Worm (Caenorhabditis elegans): Measurements from ENCODE around the gene pxmp-4.
A peak's percentile ranks its signal among the peaks of the same experiment; 100 is the strongest.

pxmp-4 gene

DNA sequence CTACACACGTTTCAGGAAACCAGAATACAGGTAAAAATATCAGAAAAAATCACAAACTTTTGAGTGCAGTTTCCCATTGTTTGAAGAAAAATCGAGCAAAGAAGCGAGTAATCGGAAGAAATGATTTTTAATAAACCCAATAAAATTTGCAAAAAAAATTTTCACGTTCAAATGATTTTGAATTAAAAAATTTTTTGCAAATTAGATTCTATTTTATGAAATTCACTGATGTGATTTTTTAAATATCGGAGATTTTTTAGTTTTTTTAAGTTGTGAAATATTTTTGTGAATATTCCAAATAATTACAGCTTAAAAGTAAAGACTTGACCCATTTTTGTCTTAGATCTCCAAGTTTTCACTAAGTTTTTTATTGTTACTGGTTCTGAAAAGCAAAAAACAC lies 38.8 kb downstream of the pxmp-4 start, which contains the start of gene pnp-1:
TSS of gene pnp-1 (minus strand) at position 101 of the 400 bp plus-strand sequence.
- TF ChIP-seq jun-1 (tag; optimal IDR thresholded peaks at IDR 0.05) (no peak), skn-1 (tag; optimal IDR thresholded peaks at IDR 0.05) (no peak), elt-3 (tag; optimal IDR thresholded peaks at IDR 0.05) (no peak), egl-27 (tag; optimal IDR thresholded peaks at IDR 0.05) (no peak), hmg-11 (tag; optimal IDR thresholded peaks at IDR 0.05) (no peak), ceh-82 (tag; optimal IDR thresholded peaks at IDR 0.05) (no peak), pqm-1 (tag; optimal IDR thresholded peaks at IDR 0.05) (no peak), pha-4 (tag; optimal IDR thresholded peaks at IDR 0.05) (no peak), nhr-12 (tag; optimal IDR thresholded peaks at IDR 0.05) (no peak), nfya-1 (tag; optimal IDR thresholded peaks at IDR 0.05; ENCODE audit: insufficient read depth) (no peak), lin-15B (tag; optimal IDR thresholded peaks at IDR 0.05) (no peak), sea-2 (GFP tag; optimal IDR thresholded peaks at IDR 0.05) (no peak), aly-2 (tag; optimal IDR thresholded peaks at IDR 0.05) (no peak)

DNA sequence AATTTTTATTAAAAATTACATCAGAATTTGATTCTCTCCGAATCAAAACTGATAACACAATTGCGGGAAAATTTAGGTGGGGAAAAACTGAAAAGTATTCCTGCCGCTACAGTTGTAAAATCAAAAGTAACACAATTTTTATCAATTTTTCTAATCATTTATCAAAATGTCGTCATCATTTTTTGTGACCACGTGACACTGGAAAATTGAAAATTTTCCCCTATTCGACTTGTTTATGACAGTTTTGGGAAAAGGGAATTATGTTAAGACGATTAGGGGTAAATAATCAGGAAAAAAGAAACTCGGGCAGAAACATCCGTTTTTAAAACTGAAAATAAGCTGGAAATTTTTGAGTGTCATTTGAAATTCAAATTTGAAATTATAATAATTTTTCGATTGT lies 40.1 kb downstream of the pxmp-4 start:
- no peak for TF ChIP-seq fos-1 (tag; optimal IDR thresholded peaks at IDR 0.05)
- no peak for TF ChIP-seq zag-1 (tag; optimal IDR thresholded peaks at IDR 0.05)
- no peak for TF ChIP-seq ceh-16 (tag; optimal IDR thresholded peaks at IDR 0.05)
- no peak for TF ChIP-seq nhr-237 (tag; optimal IDR thresholded peaks at IDR 0.05)
- TF ChIP-seq mdl-1 (tag; optimal IDR thresholded peaks at IDR 0.05) = no peak
- TF ChIP-seq pqm-1 (tag; optimal IDR thresholded peaks at IDR 0.05) = peak; percentile 91
- peak; percentile 21 for TF ChIP-seq pha-4 (tag; optimal IDR thresholded peaks at IDR 0.05)
- TF ChIP-seq nhr-23 (tag; optimal IDR thresholded peaks at IDR 0.05) = no peak
- no peak for TF ChIP-seq egl-27 (tag; optimal IDR thresholded peaks at IDR 0.05)
- no peak for TF ChIP-seq nhr-77 (tag; optimal IDR thresholded peaks at IDR 0.05)
- TF ChIP-seq nhr-67 (tag; optimal IDR thresholded peaks at IDR 0.05) = no peak
- no peak for TF ChIP-seq lsy-12 (tag; optimal IDR thresholded peaks at IDR 0.05)
- TF ChIP-seq nhr-76 (tag; optimal IDR thresholded peaks at IDR 0.05) = no peak
- no peak for TF ChIP-seq R02D3.7 (tag; optimal IDR thresholded peaks at IDR 0.05)
- TF ChIP-seq elt-2 (tag; optimal IDR thresholded peaks at IDR 0.05) = peak; percentile 95
- no peak for TF ChIP-seq fkh-2 (tag; optimal IDR thresholded peaks at IDR 0.05)
- peak; percentile 67 for TF ChIP-seq jun-1 (tag; optimal IDR thresholded peaks at IDR 0.05)
- no peak for TF ChIP-seq ceh-82 (tag; optimal IDR thresholded peaks at IDR 0.05)
- peak; percentile 47 for TF ChIP-seq skn-1 (tag; optimal IDR thresholded peaks at IDR 0.05)
- TF ChIP-seq elt-3 (tag; optimal IDR thresholded peaks at IDR 0.05) = no peak

DNA sequence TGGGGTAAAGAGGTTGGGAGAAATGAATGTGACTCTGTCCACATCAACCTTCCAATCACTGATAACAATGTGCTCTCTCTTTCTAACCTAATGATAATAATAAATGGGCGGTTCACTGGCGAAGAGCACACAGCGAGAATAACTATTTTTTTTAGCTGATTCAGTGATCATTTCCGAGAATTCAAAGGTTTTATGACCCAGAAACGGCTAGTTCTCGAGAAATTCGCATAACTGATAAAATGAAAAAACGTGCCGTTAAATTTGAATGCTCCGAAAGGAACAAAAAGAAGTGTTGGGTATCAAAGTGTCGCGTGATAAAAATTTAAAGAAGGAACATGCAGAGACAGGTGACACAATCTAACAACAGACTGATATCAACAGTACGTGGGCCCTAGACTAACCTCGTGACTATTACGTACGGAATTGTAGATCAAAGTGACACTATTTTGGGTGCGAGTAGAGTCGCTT lies 41.2 kb downstream of the pxmp-4 start:
- TF ChIP-seq zag-1 (tag; optimal IDR thresholded peaks at IDR 0.05) (no peak), skn-1 (tag; optimal IDR thresholded peaks at IDR 0.05) (peak; percentile 40), ama-1 (optimal IDR thresholded peaks at IDR 0.05) (no peak), jun-1 (tag; optimal IDR thresholded peaks at IDR 0.05) (peak; percentile 70), fkh-2 (tag; optimal IDR thresholded peaks at IDR 0.05) (no peak), pha-4 (tag; optimal IDR thresholded peaks at IDR 0.05) (peak; percentile 59), ceh-16 (tag; optimal IDR thresholded peaks at IDR 0.05) (no peak), nhr-67 (tag; optimal IDR thresholded peaks at IDR 0.05) (no peak), aly-2 (tag; optimal IDR thresholded peaks at IDR 0.05) (no peak), ZK546.5 (tag; optimal IDR thresholded peaks at IDR 0.05) (no peak), pqm-1 (tag; optimal IDR thresholded peaks at IDR 0.05) (peak; percentile 79), elt-2 (tag; optimal IDR thresholded peaks at IDR 0.05) (peak; percentile 96), snpc-4 (tag; optimal IDR thresholded peaks at IDR 0.05) (no peak), ztf-11 (tag; optimal IDR thresholded peaks at IDR 0.05) (no peak)

DNA sequence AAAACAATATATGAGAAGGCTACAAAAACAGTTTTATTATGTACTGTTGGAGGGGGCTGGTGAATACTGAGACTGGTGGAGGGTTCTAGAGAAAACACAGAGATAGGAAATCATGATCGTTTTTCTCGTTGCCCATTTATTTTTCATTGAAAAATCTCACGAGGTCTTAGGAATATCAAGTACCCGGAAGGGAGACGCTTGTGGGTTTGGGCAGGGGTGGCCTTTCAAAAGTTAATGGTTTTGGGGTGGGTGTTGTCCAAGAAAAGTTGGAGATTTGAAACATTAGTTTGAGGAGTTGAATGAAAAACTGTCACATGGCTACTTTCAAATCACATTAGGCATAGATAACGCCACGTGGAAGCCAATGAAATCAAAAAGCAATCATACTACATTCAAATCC lies 42.2 kb downstream of the pxmp-4 start:
- TF ChIP-seq nhr-67 (tag; optimal IDR thresholded peaks at IDR 0.05) (no peak), mml-1 (tag; optimal IDR thresholded peaks at IDR 0.05) (no peak), ZK546.5 (tag; optimal IDR thresholded peaks at IDR 0.05) (no peak), snpc-4 (tag; optimal IDR thresholded peaks at IDR 0.05) (no peak), fkh-10 (GFP tag; optimal IDR thresholded peaks at IDR 0.05) (no peak), aly-2 (tag; optimal IDR thresholded peaks at IDR 0.05) (no peak), elt-1 (tag; optimal IDR thresholded peaks at IDR 0.05) (no peak), ceh-28 (tag; optimal IDR thresholded peaks at IDR 0.05) (no peak), sea-2 (GFP tag; optimal IDR thresholded peaks at IDR 0.05) (no peak), elt-2 (tag; optimal IDR thresholded peaks at IDR 0.05) (no peak), lin-39 (tag; optimal IDR thresholded peaks at IDR 0.05) (no peak), nhr-43 (tag; optimal IDR thresholded peaks at IDR 0.05; ENCODE audit: poor library complexity, severe bottlenecking) (peak; percentile 8), hmg-11 (tag; optimal IDR thresholded peaks at IDR 0.05) (no peak), elt-3 (tag; optimal IDR thresholded peaks at IDR 0.05) (no peak), pha-4 (tag; optimal IDR thresholded peaks at IDR 0.05) (peak; percentile 15), ama-1 (optimal IDR thresholded peaks at IDR 0.05) (peak; percentile 27), nhr-23 (tag; optimal IDR thresholded peaks at IDR 0.05) (no peak), nhr-11 (tag; optimal IDR thresholded peaks at IDR 0.05) (no peak), egl-27 (tag; optimal IDR thresholded peaks at IDR 0.05) (no peak), fos-1 (tag; optimal IDR thresholded peaks at IDR 0.05) (no peak), jun-1 (tag; optimal IDR thresholded peaks at IDR 0.05) (peak; percentile 38), ceh-9 (tag; optimal IDR thresholded peaks at IDR 0.05) (no peak), fkh-2 (tag; optimal IDR thresholded peaks at IDR 0.05) (no peak), nfya-1 (tag; optimal IDR thresholded peaks at IDR 0.05; ENCODE audit: insufficient read depth) (peak; percentile 13)
